Worm (Caenorhabditis elegans): Measurements from ENCODE around the gene ttr-59.

DNA sequence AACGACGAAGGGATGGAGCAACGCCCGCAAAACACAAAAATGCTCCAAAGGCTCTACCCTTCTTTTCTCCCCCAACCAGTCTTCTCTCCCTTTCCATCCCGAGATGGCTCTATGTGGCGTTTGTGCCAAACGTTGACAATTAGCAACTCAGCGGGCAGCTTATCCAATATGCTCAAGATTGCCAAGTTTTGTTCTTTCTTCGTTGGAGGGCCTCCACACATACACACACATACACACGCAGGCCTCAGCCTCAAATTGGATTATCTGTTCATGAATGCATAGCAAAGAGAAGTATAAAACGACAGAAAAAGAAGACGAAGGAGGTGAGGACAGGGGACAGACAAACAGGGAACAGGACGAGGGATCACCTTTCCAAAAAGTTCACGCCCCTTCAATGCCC, 48.3 kb upstream of the ttr-59 start:
- no peak for TF ChIP-seq flt-1 (GFP tag; IDR thresholded peaks at IDR 0.05)
- no peak for TF ChIP-seq ref-1 (GFP tag; conservative IDR thresholded peaks at IDR 0.05)
- no peak for TF ChIP-seq ztf-29 (GFP tag; IDR thresholded peaks at IDR 0.05)

Data from whole organism, midembryonic.